Worm (Caenorhabditis elegans) whole organism, L4 larva: ENCODE measurements around the gene unc-77.

Experiments used
- F44E2.7 ChIP-seq: fragments of 200-800 bp; sonication (Bioruptor generic); IDR thresholded peaks from 2 replicates; pipeline ENCODE4 v2.1.2; 2022; ENCODE audit warnings: missing genetic modification characterization, missing compliant biosample characterization
- aha-1 ChIP-seq: fragments of 150-350 bp; peaks from one replicate; lab custom pipeline; 2014; ENCODE audit warnings: missing biosample characterization, missing genetic modification characterization
- arid-1 ChIP-seq: fragments of 200-800 bp; sonication (Bioruptor generic); conservative IDR thresholded peaks from 2 replicates; pipeline ENCODE4 v1.3.6; 2022; ENCODE audit warnings: missing genetic modification reagents, missing genetic modification characterization, missing compliant biosample characterization
- ceh-20 ChIP-seq: fragments of 200-800 bp; sonication (Bioruptor generic); IDR thresholded peaks from 2 replicates; pipeline ENCODE4 v1.3.6; 2022; ENCODE audit warnings: missing genetic modification reagents, missing genetic modification characterization, missing compliant biosample characterization
- ceh-28 ChIP-seq: fragments of 150-350 bp; optimal IDR thresholded peaks from 2 replicates; lab custom pipeline; 2014; ENCODE audit warnings: missing biosample characterization, missing genetic modification reagents, missing genetic modification characterization
- ces-1 ChIP-seq: fragments of 150-350 bp; sonication (generic microtip); optimal IDR thresholded peaks from 4 replicates; lab custom pipeline; 2014; ENCODE audit warnings: missing biosample characterization, missing genetic modification reagents, missing genetic modification characterization
- cey-2 ChIP-seq: sonication (generic microtip); optimal IDR thresholded peaks from 3 replicates; lab custom pipeline; 2017; ENCODE audit warnings: missing genetic modification characterization, mild to moderate bottlenecking, missing compliant biosample characterization, antibody characterized with exemption, borderline replicate concordance; ENCODE audit not compliant: insufficient read depth
- daf-12 ChIP-seq: fragments of 150-350 bp; optimal IDR thresholded peaks from 2 replicates; lab custom pipeline; 2014; ENCODE audit warnings: missing biosample characterization, missing genetic modification reagents, missing genetic modification characterization
- daf-16 ChIP-seq, 3 experiments: sonication (generic microtip); optimal IDR thresholded peaks; 2 replicates each; lab custom pipeline; 2016 to 2017; ENCODE audit warnings: missing genetic modification characterization in 3 of 3, missing genetic modification reagents in 3 of 3, mild to moderate bottlenecking in 2 of 3, missing compliant biosample characterization in 2 of 3, missing biosample characterization in 1 of 3, moderate library complexity in 1 of 3
- daf-19 ChIP-seq: fragments of 200-800 bp; sonication (Bioruptor generic); conservative IDR thresholded peaks from 2 replicates; pipeline ENCODE4 v1.3.6; 2022; ENCODE audit warnings: missing genetic modification characterization, missing compliant biosample characterization
- daf-8 ChIP-seq: fragments of 200-800 bp; sonication (Bioruptor generic); IDR thresholded peaks from 2 replicates; pipeline ENCODE4 v1.3.6; 2022; ENCODE audit warnings: missing genetic modification characterization, missing compliant biosample characterization
- dmd-6 ChIP-seq: fragments of 200-800 bp; sonication (Bioruptor generic); IDR thresholded peaks from 2 replicates; pipeline ENCODE4 v1.3.6; 2022; ENCODE audit warnings: missing genetic modification reagents, missing genetic modification characterization, missing compliant biosample characterization
- duxl-1 ChIP-seq: sonication (generic microtip); optimal IDR thresholded peaks from 2 replicates; lab custom pipeline; 2016; ENCODE audit warnings: mild to moderate bottlenecking, missing genetic modification characterization, moderate library complexity, missing compliant biosample characterization; ENCODE audit not compliant: poor library complexity
- dve-1 ChIP-seq: sonication (generic microtip); optimal IDR thresholded peaks from 2 replicates; lab custom pipeline; 2017; ENCODE audit warnings: antibody characterized with exemption, mild to moderate bottlenecking, missing genetic modification characterization, missing compliant biosample characterization; ENCODE audit not compliant: insufficient read depth
- egl-43 ChIP-seq: fragments of 200-800 bp; sonication (Bioruptor generic); IDR thresholded peaks from 2 replicates; pipeline ENCODE4 v1.3.6; 2022; ENCODE audit warnings: missing genetic modification reagents, missing genetic modification characterization, missing compliant biosample characterization
- hlh-11 ChIP-seq: fragments of 200-800 bp; sonication (Bioruptor generic); optimal IDR thresholded peaks from 2 replicates; lab custom pipeline; 2018; ENCODE audit warnings: mild to moderate bottlenecking, missing genetic modification characterization, missing compliant biosample characterization
- hlh-30 ChIP-seq: sonication (generic microtip); optimal IDR thresholded peaks from 2 replicates; lab custom pipeline; 2017; ENCODE audit warnings: antibody characterized with exemption, mild to moderate bottlenecking, missing genetic modification characterization, missing compliant biosample characterization; ENCODE audit not compliant: insufficient read depth
- madf-5 ChIP-seq, 2 experiments: fragments of 200-800 bp; sonication (Bioruptor generic); IDR thresholded peaks; 2 replicates each; pipeline ENCODE4 v1.3.6; 2022; ENCODE audit warnings: missing compliant biosample characterization in 2 of 2, missing genetic modification characterization in 2 of 2
- mdt-29 ChIP-seq: fragments of 200-800 bp; sonication (Bioruptor generic); IDR thresholded peaks from 2 replicates; pipeline ENCODE4 v1.3.6; 2022; ENCODE audit warnings: missing genetic modification reagents, missing genetic modification characterization, missing compliant biosample characterization
- mxl-3 ChIP-seq: fragments of 200-800 bp; sonication (Bioruptor generic); optimal IDR thresholded peaks from 2 replicates; lab custom pipeline; 2018; ENCODE audit warnings: mild to moderate bottlenecking, missing genetic modification characterization, missing compliant biosample characterization
- nhr-111 ChIP-seq: fragments of 200-800 bp; sonication (Bioruptor generic); optimal IDR thresholded peaks from 2 replicates; lab custom pipeline; 2018; ENCODE audit warnings: mild to moderate bottlenecking, missing genetic modification characterization, missing compliant biosample characterization
- nhr-237 ChIP-seq: sonication (generic microtip); optimal IDR thresholded peaks from 2 replicates; lab custom pipeline; 2017; ENCODE audit warnings: missing biosample characterization, missing genetic modification characterization
- nhr-28 ChIP-seq: fragments of 150-350 bp; optimal IDR thresholded peaks from 2 replicates; lab custom pipeline; 2014; ENCODE audit warnings: missing biosample characterization, missing genetic modification characterization
- nhr-77 ChIP-seq: fragments of 150-350 bp; optimal IDR thresholded peaks from 2 replicates; lab custom pipeline; 2014; ENCODE audit warnings: missing biosample characterization, missing genetic modification characterization
- pha-4 ChIP-seq, 2 experiments: fragments of 150-350 bp in 1 of 2; fragments of 200-800 bp in 1 of 2; sonication (Bioruptor generic) in 1 of 2; IDR thresholded peaks in 1 of 2; optimal IDR thresholded peaks in 1 of 2; 2 replicates each; pipeline versions ENCODE4 v1.3.6 to Lab custom; 2014 to 2022; ENCODE audit warnings: missing genetic modification characterization in 2 of 2, missing genetic modification reagents in 2 of 2, missing biosample characterization in 1 of 2, missing compliant biosample characterization in 1 of 2
- pqm-1 ChIP-seq: sonication (generic microtip); optimal IDR thresholded peaks from 2 replicates; lab custom pipeline; 2017; ENCODE audit warnings: missing biosample characterization, missing genetic modification characterization
- rbr-2 ChIP-seq: sonication (generic microtip); optimal IDR thresholded peaks from 2 replicates; lab custom pipeline; 2016; ENCODE audit warnings: missing genotype, missing genetic modification characterization, missing compliant biosample characterization
- set-16 ChIP-seq: fragments of 200-800 bp; sonication (Bioruptor generic); IDR thresholded peaks from 2 replicates; pipeline ENCODE4 v1.3.6; 2022; ENCODE audit warnings: missing genetic modification reagents, missing genetic modification characterization, missing compliant biosample characterization
- snpc-4 ChIP-seq: fragments of 150-350 bp; optimal IDR thresholded peaks from 2 replicates; lab custom pipeline; 2014; ENCODE audit warnings: missing biosample characterization, missing genetic modification characterization
- tra-1 ChIP-seq: fragments of 200-800 bp; sonication (Bioruptor generic); IDR thresholded peaks from 2 replicates; pipeline ENCODE4 v1.3.6; 2022; ENCODE audit warnings: missing genetic modification reagents, missing genetic modification characterization, missing compliant biosample characterization
- unc-62 ChIP-seq, 3 experiments: fragments of 150-350 bp in 1 of 3; sonication (generic microtip); optimal IDR thresholded peaks in 2 of 3; peaks in 1 of 3; 1 replicate in 1 of 3; 2 replicates in 2 of 3; lab custom pipeline; 2014 to 2017; ENCODE audit warnings: missing biosample characterization in 3 of 3, missing genetic modification characterization in 3 of 3, missing genetic modification reagents in 3 of 3, missing genotype in 1 of 3
- vab-7 ChIP-seq: fragments of 200-800 bp; sonication (Bioruptor generic); IDR thresholded peaks from 2 replicates; pipeline ENCODE4 v1.3.6; 2022; ENCODE audit warnings: missing genetic modification reagents, missing genetic modification characterization, missing compliant biosample characterization
- zag-1 ChIP-seq: fragments of 150-350 bp; optimal IDR thresholded peaks from 2 replicates; lab custom pipeline; 2014; ENCODE audit warnings: missing biosample characterization, missing genetic modification characterization
- zip-11 ChIP-seq: fragments of 200-800 bp; sonication (Bioruptor generic); IDR thresholded peaks from 2 replicates; pipeline ENCODE4 v1.3.6; 2022; ENCODE audit warnings: missing genetic modification characterization, missing compliant biosample characterization

The unc-77 gene

ce11 chrIV:6183757-6184156 is at the start of gene unc-77:
Gene unc-77 (minus strand): TSS chrIV:6183857.
- TF ChIP-seq hlh-11 = no peak

- peak; percentile 25; the same call in 1 of the 2 replicates for TF ChIP-seq dmd-6 (GFP tag; lab: Robert Waterston, UW)
- TF ChIP-seq daf-16 (GFP tag; optimal IDR thresholded peaks at IDR 0.05; lab: Kevin White, UChicago) = no peak
- peak; percentile 79 for TF ChIP-seq daf-16 (tag; optimal IDR thresholded peaks at IDR 0.05; lab: Kevin White, UChicago)
- no peak for TF ChIP-seq ces-1
- peak; percentile 30 for TF ChIP-seq dve-1 (tag; lab: Kevin White, UChicago)
- no peak for TF ChIP-seq F44E2.7 (GFP tag; lab: Robert Waterston, UW)
- TF ChIP-seq aha-1 = peak; percentile 73
- peak; percentile 52 for TF ChIP-seq pqm-1 (tag; lab: Kevin White, UChicago)
- TF ChIP-seq nhr-28 (tag; lab: Kevin White, UChicago) = peak; percentile 48
- peak in 1 of 2 experiments; percentile 88 for TF ChIP-seq unc-62 (GFP tag; optimal IDR thresholded peaks at IDR 0.05 in 1 of 2; lab: Kevin White, UChicago)
- TF ChIP-seq unc-62 (tag; optimal IDR thresholded peaks at IDR 0.05; lab: Kevin White, UChicago) = no peak
- no peak for TF ChIP-seq cey-2 (tag; lab: Kevin White, UChicago)
- no peak for TF ChIP-seq mdt-29 (GFP tag; lab: Robert Waterston, UW)
- TF ChIP-seq daf-12 (tag; lab: Kevin White, UChicago) = no peak
- no peak for TF ChIP-seq zip-11
- no peak for TF ChIP-seq set-16
- no peak for TF ChIP-seq snpc-4 (tag; lab: Kevin White, UChicago)
- no peak for TF ChIP-seq pha-4 (GFP tag; IDR thresholded peaks at IDR 0.05; lab: Robert Waterston, UW)
- TF ChIP-seq pha-4 (tag; optimal IDR thresholded peaks at IDR 0.05; lab: Kevin White, UChicago) = no peak
- TF ChIP-seq, all 104 proteins: peak for 7
These were observed 49.2 kb upstream of the unc-77 start, which contains the start of gene F58F9.3 for ce11 chrIV:6232769-6233290. Gene F58F9.3 (plus strand): TSS chrIV:6233240.

- no peak for TF ChIP-seq aha-1
- TF ChIP-seq nhr-237 = no peak
- no peak for TF ChIP-seq daf-19 (GFP tag; lab: Robert Waterston, UW)
- TF ChIP-seq snpc-4 (tag; lab: Kevin White, UChicago) = no peak
- peak; percentile 41 for TF ChIP-seq pqm-1 (tag; lab: Kevin White, UChicago)
- no peak for TF ChIP-seq hlh-30 (tag; lab: Kevin White, UChicago)
- no peak for TF ChIP-seq daf-16 (GFP tag; optimal IDR thresholded peaks at IDR 0.05; lab: Kevin White, UChicago)
- TF ChIP-seq daf-16 (tag; optimal IDR thresholded peaks at IDR 0.05; lab: Kevin White, UChicago) = peak; percentile 31
- no peak for TF ChIP-seq nhr-77 (tag; lab: Kevin White, UChicago)
- TF ChIP-seq zip-11 = no peak
- no peak for TF ChIP-seq vab-7 (GFP tag; lab: Robert Waterston, UW)
- no peak for TF ChIP-seq duxl-1 (tag; lab: Kevin White, UChicago)
- no peak for TF ChIP-seq daf-8 (GFP tag; lab: Robert Waterston, UW)
- no peak for TF ChIP-seq egl-43
- no peak for TF ChIP-seq ces-1
- TF ChIP-seq tra-1 = no peak
- TF ChIP-seq arid-1 = no peak
- no peak for TF ChIP-seq mxl-3 (GFP tag; lab: Kevin White, UChicago)
- TF ChIP-seq ceh-28 (tag; lab: Kevin White, UChicago) = no peak
- TF ChIP-seq zag-1 (tag; lab: Kevin White, UChicago) = no peak
- TF ChIP-seq madf-5 (GFP tag; IDR thresholded peaks at IDR 0.05; lab: Robert Waterston, UW) = no peak
- peak; percentile 37; the same call in 1 of the 2 replicates for TF ChIP-seq dmd-6 (GFP tag; lab: Robert Waterston, UW)
- TF ChIP-seq nhr-28 (tag; lab: Kevin White, UChicago) = peak; percentile 28
- TF ChIP-seq, all 104 proteins: peak for 4
These were observed 47.0 kb upstream of the unc-77 start, which contains the start of gene F58F9.4 for ce11 chrIV:6230560-6231073. Gene F58F9.4 (plus strand): TSS chrIV:6231023.

- TF ChIP-seq zip-11 (no peak), daf-16 (GFP tag; optimal IDR thresholded peaks at IDR 0.05; lab: Kevin White, UChicago) (no peak), daf-16 (tag; optimal IDR thresholded peaks at IDR 0.05; lab: Kevin White, UChicago) (peak; percentile 46), dve-1 (tag; lab: Kevin White, UChicago) (peak; percentile 15), rbr-2 (tag; lab: Kevin White, UChicago) (no peak), nhr-111 (GFP tag; lab: Kevin White, UChicago) (no peak), nhr-28 (tag; lab: Kevin White, UChicago) (peak; percentile 3), pqm-1 (tag; lab: Kevin White, UChicago) (peak; percentile 70), ceh-20 (no peak), aha-1 (peak; percentile 32)
These were observed 44.3 kb upstream of the unc-77 start, which contains the start of gene C49A9.1 for ce11 chrIV:6227974-6228373. Gene C49A9.1 (plus strand): TSS chrIV:6228190.
